Fruit fly (Drosophila melanogaster) whole organism, embryonic: ENCODE data around the gene mon2.

Experiments used
- CG10543 ChIP-seq: fragments of 200-800 bp; sonication (Bioruptor generic); optimal IDR thresholded peaks from 3 replicates; lab custom pipeline; 2017; ENCODE audit warnings: missing biosample characterization, mild to moderate bottlenecking, missing genetic modification characterization, moderate library complexity
- CG12071 ChIP-seq: fragments of 200-800 bp; sonication (Bioruptor generic); optimal IDR thresholded peaks from 3 replicates; lab custom pipeline; 2018; ENCODE audit warnings: missing biosample characterization, mild to moderate bottlenecking, missing genetic modification characterization
- CG12299 ChIP-seq: fragments of 200-800 bp; sonication (Bioruptor generic); optimal IDR thresholded peaks from 2 replicates; lab custom pipeline; 2018; ENCODE audit warnings: missing biosample characterization, mild to moderate bottlenecking, missing genetic modification characterization
- CG13894 ChIP-seq: fragments of 200-800 bp; sonication (Bioruptor generic); optimal IDR thresholded peaks from 3 replicates; lab custom pipeline; 2018; ENCODE audit warnings: missing biosample characterization, mild to moderate bottlenecking, missing genetic modification characterization, moderate library complexity
- CG15479 ChIP-seq: fragments of 200-800 bp; sonication (Bioruptor generic); optimal IDR thresholded peaks from 3 replicates; lab custom pipeline; 2019; ENCODE audit warnings: missing biosample characterization, mild to moderate bottlenecking, missing genetic modification characterization, moderate library complexity
- CG1602 ChIP-seq: fragments of 200-800 bp; sonication (Bioruptor generic); optimal IDR thresholded peaks from 3 replicates; lab custom pipeline; 2016; ENCODE audit warnings: missing biosample characterization, missing genetic modification characterization
- CG17186 ChIP-seq: fragments of 200-800 bp; sonication (Bioruptor generic); optimal IDR thresholded peaks from 3 replicates; lab custom pipeline; 2017; ENCODE audit warnings: missing biosample characterization, missing genetic modification reagents, missing genetic modification characterization
- CG17829 ChIP-seq: fragments of 200-800 bp; optimal IDR thresholded peaks from 2 replicates; lab custom pipeline; 2019; ENCODE audit warnings: missing biosample characterization, mild to moderate bottlenecking, missing genetic modification characterization, moderate library complexity
- CG1832 ChIP-seq: fragments of 200-800 bp; sonication (Bioruptor generic); optimal IDR thresholded peaks from 2 replicates; lab custom pipeline; 2017; ENCODE audit warnings: missing biosample characterization, mild to moderate bottlenecking, missing genetic modification characterization, inconsistent platforms
- CG31388 ChIP-seq: fragments of 200-800 bp; sonication (Bioruptor generic); optimal IDR thresholded peaks from 2 replicates; lab custom pipeline; 2016; ENCODE audit warnings: missing biosample characterization, missing genetic modification characterization
- CG3163 ChIP-seq: fragments of 200-800 bp; sonication (Bioruptor generic); optimal IDR thresholded peaks from 3 replicates; lab custom pipeline; 2016; ENCODE audit warnings: missing biosample characterization, missing genetic modification characterization
- CG34376 ChIP-seq: fragments of 200-800 bp; sonication (Bioruptor generic); optimal IDR thresholded peaks from 2 replicates; lab custom pipeline; 2018; ENCODE audit warnings: missing biosample characterization, mild to moderate bottlenecking, missing genetic modification characterization
- CG8478 ChIP-seq: fragments of >200 bp; optimal IDR thresholded peaks from 2 replicates; lab custom pipeline; 2018
- CG8924 ChIP-seq: fragments of 200-800 bp; optimal IDR thresholded peaks from 3 replicates; lab custom pipeline; 2019; ENCODE audit warnings: missing biosample characterization, mild to moderate bottlenecking, missing genetic modification characterization, moderate library complexity
- Drgx ChIP-seq: fragments of 200-800 bp; sonication (Bioruptor generic); IDR thresholded peaks from 2 replicates; pipeline ENCODE4 v1.3.6; 2022; ENCODE audit warnings: missing biosample characterization, missing genetic modification characterization
- Fer1 ChIP-seq: fragments of 200-800 bp; sonication (Bioruptor generic); optimal IDR thresholded peaks from 2 replicates; lab custom pipeline; 2017; ENCODE audit warnings: missing biosample characterization, mild to moderate bottlenecking, missing genetic modification characterization
- Jarid2 ChIP-seq: fragments of 200-800 bp; sonication (Bioruptor generic); optimal IDR thresholded peaks from 3 replicates; lab custom pipeline; 2017; ENCODE audit warnings: mild to moderate bottlenecking, missing biosample characterization, missing genetic modification reagents, missing genetic modification characterization
- Lpt ChIP-seq: fragments of >200 bp; optimal IDR thresholded peaks from 2 replicates; lab custom pipeline; 2018; ENCODE audit warnings: missing biosample characterization, missing genetic modification characterization
- MBD-R2 ChIP-seq: fragments of 200-800 bp; sonication (Bioruptor generic); IDR thresholded peaks from 2 replicates; pipeline ENCODE4 v1.3.6; 2022; ENCODE audit warnings: missing biosample characterization, missing genetic modification characterization
- MESR4 ChIP-seq: fragments of 200-800 bp; sonication (Bioruptor generic); optimal IDR thresholded peaks from 2 replicates; lab custom pipeline; 2018; ENCODE audit warnings: missing biosample characterization, mild to moderate bottlenecking, missing genetic modification characterization, moderate library complexity
- Meics ChIP-seq: fragments of 200-800 bp; sonication (Bioruptor generic); optimal IDR thresholded peaks from 2 replicates; lab custom pipeline; 2017; ENCODE audit warnings: missing biosample characterization, mild to moderate bottlenecking, missing genetic modification characterization
- Opbp ChIP-seq: fragments of 200-800 bp; sonication (Bioruptor generic); IDR thresholded peaks from 3 replicates; pipeline ENCODE4 v1.3.6; 2022; ENCODE audit warnings: missing biosample characterization, missing genetic modification characterization; ENCODE audit not compliant: partially characterized antibody
- Pdp1 ChIP-seq, 2 experiments: fragments of 200-800 bp; sonication (Bioruptor generic); optimal IDR thresholded peaks; 3 replicates each; lab custom pipeline; 2016; ENCODE audit warnings: missing biosample characterization in 2 of 2, missing genetic modification characterization in 2 of 2, mild to moderate bottlenecking in 1 of 2, moderate library complexity in 1 of 2
- Poxn ChIP-seq: fragments of 200-800 bp; sonication (Bioruptor generic); IDR thresholded peaks from 2 replicates; pipeline ENCODE4 v1.3.6; 2022; ENCODE audit warnings: missing biosample characterization, missing genetic modification characterization
- Six4 ChIP-seq: fragments of 200-800 bp; sonication (Bioruptor generic); optimal IDR thresholded peaks from 2 replicates; lab custom pipeline; 2016; ENCODE audit warnings: missing biosample characterization, missing genetic modification characterization
- aop ChIP-seq: fragments of 200-800 bp; sonication (Bioruptor generic); IDR thresholded peaks from 2 replicates; pipeline ENCODE4 v1.3.6; 2022; ENCODE audit warnings: missing biosample characterization, missing genetic modification characterization
- cas ChIP-seq: fragments of 200-800 bp; sonication (Bioruptor generic); IDR thresholded peaks from 2 replicates; pipeline ENCODE4 v1.3.6; 2022; ENCODE audit warnings: missing biosample characterization, missing genetic modification characterization
- cg ChIP-seq: fragments of 200-800 bp; sonication (Bioruptor generic); optimal IDR thresholded peaks from 3 replicates; lab custom pipeline; 2019; ENCODE audit warnings: missing biosample characterization, mild to moderate bottlenecking, missing genetic modification characterization, moderate library complexity
- chinmo ChIP-seq: fragments of 200-800 bp; sonication (Bioruptor generic); IDR thresholded peaks from 4 replicates; pipeline ENCODE4 v1.3.6; 2022; ENCODE audit warnings: missing biosample characterization, missing genetic modification characterization; ENCODE audit not compliant: partially characterized antibody
- ci ChIP-seq: fragments of 200-800 bp; sonication (Bioruptor generic); IDR thresholded peaks from 3 replicates; pipeline ENCODE4 v1.3.6; 2022; ENCODE audit warnings: missing biosample characterization, missing genetic modification characterization
- ewg ChIP-seq: fragments of 200-800 bp; sonication (Bioruptor generic); optimal IDR thresholded peaks from 3 replicates; lab custom pipeline; 2017; ENCODE audit warnings: mild to moderate bottlenecking, missing biosample characterization, missing genetic modification reagents, missing genetic modification characterization
- exex ChIP-seq: fragments of 200-800 bp; sonication (Bioruptor generic); optimal IDR thresholded peaks from 4 replicates; lab custom pipeline; 2018; ENCODE audit warnings: missing biosample characterization, mild to moderate bottlenecking, missing genetic modification characterization, moderate library complexity
- eyg ChIP-seq: fragments of 200-800 bp; sonication (Bioruptor generic); optimal IDR thresholded peaks from 3 replicates; lab custom pipeline; 2016; ENCODE audit warnings: missing biosample characterization, missing genetic modification characterization
- ftz-f1 ChIP-seq: fragments of 200-800 bp; sonication (Bioruptor generic); optimal IDR thresholded peaks from 2 replicates; lab custom pipeline; 2016; ENCODE audit warnings: missing biosample characterization, missing genetic modification characterization
- fu2 ChIP-seq: fragments of 200-800 bp; sonication (Bioruptor generic); optimal IDR thresholded peaks from 2 replicates; lab custom pipeline; 2016; ENCODE audit warnings: missing biosample characterization, missing genetic modification characterization
- lov ChIP-seq, 2 experiments: fragments of 200-800 bp in 1 of 2; fragments of >200 bp in 1 of 2; sonication (Bioruptor generic) in 1 of 2; IDR thresholded peaks in 1 of 2; optimal IDR thresholded peaks in 1 of 2; 2 replicates in 1 of 2; 3 replicates in 1 of 2; pipeline versions ENCODE4 v1.3.6 to Lab custom; 2017 to 2022; ENCODE audit warnings: missing biosample characterization in 1 of 2, missing genetic modification characterization in 1 of 2
- oc ChIP-seq: fragments of 200-800 bp; sonication (Bioruptor generic); optimal IDR thresholded peaks from 2 replicates; lab custom pipeline; 2018; ENCODE audit warnings: missing biosample characterization, mild to moderate bottlenecking, missing genetic modification characterization, moderate library complexity
- p53 ChIP-seq: fragments of 200-800 bp; sonication (Bioruptor generic); optimal IDR thresholded peaks from 2 replicates; lab custom pipeline; 2016; ENCODE audit warnings: missing biosample characterization, missing genetic modification characterization
- ro ChIP-seq: fragments of 200-800 bp; sonication (Bioruptor generic); IDR thresholded peaks from 2 replicates; pipeline ENCODE4 v1.3.6; 2022; ENCODE audit warnings: missing biosample characterization, missing genetic modification characterization
- sd ChIP-seq: fragments of 200-800 bp; sonication (Bioruptor generic); optimal IDR thresholded peaks from 3 replicates; lab custom pipeline; 2018; ENCODE audit warnings: missing biosample characterization, mild to moderate bottlenecking, missing genetic modification characterization, moderate library complexity
- sens-2 ChIP-seq: fragments of 200-800 bp; sonication (Bioruptor generic); IDR thresholded peaks from 2 replicates; pipeline ENCODE4 v1.3.6; 2022; ENCODE audit warnings: missing biosample characterization, missing genetic modification characterization
- shn ChIP-seq: fragments of 200-800 bp; sonication (Bioruptor generic); optimal IDR thresholded peaks from 3 replicates; lab custom pipeline; 2016; ENCODE audit warnings: missing biosample characterization, missing genetic modification characterization
- so ChIP-seq: fragments of 200-800 bp; sonication (Bioruptor generic); IDR thresholded peaks from 3 replicates; pipeline ENCODE4 v1.3.6; 2022; ENCODE audit warnings: missing biosample characterization, missing genetic modification characterization
- tio ChIP-seq: fragments of 200-800 bp; sonication (Bioruptor generic); optimal IDR thresholded peaks from 2 replicates; lab custom pipeline; 2017; ENCODE audit warnings: missing biosample characterization, missing genetic modification characterization, inconsistent platforms
- trem ChIP-seq: fragments of 200-800 bp; optimal IDR thresholded peaks from 3 replicates; lab custom pipeline; 2019; ENCODE audit warnings: missing biosample characterization, mild to moderate bottlenecking, missing genetic modification characterization, moderate library complexity
- ttk ChIP-seq: fragments of 200-800 bp; sonication (Bioruptor generic); IDR thresholded peaks from 2 replicates; pipeline ENCODE4 v2.1.2; 2022; ENCODE audit warnings: missing biosample characterization, missing genetic modification characterization
- vvl ChIP-seq: fragments of 200-800 bp; sonication (Bioruptor generic); IDR thresholded peaks from 2 replicates; pipeline ENCODE4 v1.3.6; 2022; ENCODE audit warnings: missing biosample characterization, missing genetic modification characterization
- yki ChIP-seq: fragments of >200 bp; optimal IDR thresholded peaks from 3 replicates; lab custom pipeline; 2018

Gene mon2

DNA sequence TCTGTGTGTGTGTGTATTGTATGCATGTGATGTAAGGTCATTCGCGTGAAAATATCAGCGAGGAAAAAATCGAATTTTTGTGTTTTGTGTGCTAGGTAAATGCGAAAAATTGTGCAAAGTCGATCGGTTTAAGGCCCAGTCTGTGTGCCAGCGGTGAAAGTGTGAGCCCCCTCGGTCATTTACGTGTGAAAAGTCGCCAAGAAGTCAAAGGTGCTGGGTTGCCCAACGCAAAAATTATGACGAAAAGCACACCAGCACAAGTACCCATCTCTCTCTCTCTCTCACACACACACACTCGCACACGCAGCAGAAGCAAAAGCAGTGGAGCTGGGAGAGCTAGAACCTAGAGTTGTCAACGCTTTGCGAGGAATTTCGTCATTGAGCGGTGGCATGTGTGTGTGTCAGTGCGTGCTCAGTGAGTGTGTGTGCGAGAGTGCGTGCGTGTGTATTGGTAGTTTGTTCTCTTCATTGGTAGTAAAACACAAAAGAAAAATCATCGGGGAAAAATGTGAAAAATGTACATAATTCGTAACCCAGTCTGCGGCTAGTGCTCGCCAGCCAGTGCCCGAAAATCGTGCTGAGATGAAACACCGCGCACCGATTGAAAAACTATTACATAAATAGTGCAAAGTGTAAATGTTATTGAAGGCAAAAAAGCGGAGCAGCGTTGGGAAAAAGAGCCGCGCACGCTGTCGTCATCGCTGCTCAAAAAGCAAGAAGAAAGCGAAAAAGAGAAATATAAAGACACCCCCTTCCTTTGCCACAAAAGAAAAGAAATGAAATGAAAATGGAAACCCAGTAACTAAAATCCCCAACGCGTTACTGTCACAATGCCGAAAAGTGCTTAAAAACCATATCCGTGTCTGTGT lies 40.1 kb downstream of the mon2 start (continued):
- TF ChIP-seq so (GFP tag; lab: Robert Waterston, UW) (peak; percentile 43; the same call in 1 of the 3 replicates), CG1602 (GFP tag; lab: Kevin White, UChicago) (no peak), ttk (GFP tag; lab: Robert Waterston, UW) (no peak), cg (GFP tag; lab: Kevin White, UChicago) (peak; percentile 100), vvl (0 out of 2 replicates have a peak, but pooled peaks have one; percentile 24), fu2 (GFP tag; lab: Kevin White, UChicago) (no peak), Fer1 (GFP tag; lab: Kevin White, UChicago) (peak; percentile 16), sens-2 (no peak), aop (0 out of 2 replicates have a peak, but pooled peaks have one; percentile 4), Opbp (peak; percentile 50; the same call in 1 of the 3 replicates), Jarid2 (GFP tag; lab: Kevin White, UChicago) (peak; percentile 48), p53 (GFP tag; lab: Kevin White, UChicago) (no peak), yki (lab: Kevin White, UChicago) (peak; percentile 38), CG12071 (peak; percentile 11), MESR4 (GFP tag; lab: Kevin White, UChicago) (peak; percentile 93), CG15479 (GFP tag; lab: Kevin White, UChicago) (peak; percentile 20), MBD-R2 (peak; percentile 17; the same call in 1 of the 2 replicates), CG3163 (peak; percentile 65), CG12299 (tag; lab: Kevin White, UChicago) (peak; percentile 50), ro (no peak), sd (tag; lab: Kevin White, UChicago) (peak; percentile 99), trem (no peak), ewg (GFP tag; lab: Kevin White, UChicago) (peak; percentile 12), Meics (GFP tag; lab: Kevin White, UChicago) (peak; percentile 22), Six4 (no peak), tio (GFP tag; lab: Kevin White, UChicago) (no peak), Drgx (peak; percentile 64), lov (optimal IDR thresholded peaks at IDR 0.05; lab: Kevin White, UChicago) (no peak), lov (GFP tag; IDR thresholded peaks at IDR 0.05; lab: Robert Waterston, UW) (peak; percentile 42; the same call in 1 of the 3 replicates), cas (GFP tag; lab: Robert Waterston, UW) (no peak), shn (GFP tag; lab: Kevin White, UChicago) (peak; percentile 4), CG34376 (GFP tag; lab: Kevin White, UChicago) (peak; percentile 30), CG13894 (tag; lab: Kevin White, UChicago) (peak; percentile 44), CG17829 (tag; lab: Kevin White, UChicago) (peak; percentile 13), ci (GFP tag; lab: Robert Waterston, UW) (peak; percentile 57; the same call in 2 of the 3 replicates), CG10543 (GFP tag; lab: Kevin White, UChicago) (peak; percentile 57), chinmo (GFP tag; lab: Robert Waterston, UW) (0 out of 4 replicates have a peak, but pooled peaks have one; percentile 51), eyg (GFP tag; lab: Kevin White, UChicago) (no peak), Poxn (no peak), CG8478 (lab: Kevin White, UChicago) (peak; percentile 98), oc (tag; lab: Kevin White, UChicago) (no peak), CG8924 (tag; lab: Kevin White, UChicago) (peak; percentile 8), exex (tag; lab: Kevin White, UChicago) (peak; percentile 4), Pdp1 (GFP tag; optimal IDR thresholded peaks at IDR 0.05; lab: Kevin White, UChicago) (peak in 1 of 2 experiments; percentile 89), CG31388 (GFP tag; lab: Kevin White, UChicago) (no peak), CG1832 (GFP tag; lab: Kevin White, UChicago) (peak; percentile 76), Lpt (no peak), CG17186 (GFP tag; lab: Kevin White, UChicago) (no peak), ftz-f1 (GFP tag; lab: Kevin White, UChicago) (peak; percentile 93)
